Worm (Caenorhabditis elegans) whole organism, dauer: ENCODE data around the gene nhr-32.

Experiments used
- unc-62 ChIP-seq: sonication (generic microtip); optimal IDR thresholded peaks from 2 replicates; lab custom pipeline; 2017; ENCODE audit warnings: missing biosample characterization, missing genetic modification reagents, missing genetic modification characterization

nhr-32 gene

DNA sequence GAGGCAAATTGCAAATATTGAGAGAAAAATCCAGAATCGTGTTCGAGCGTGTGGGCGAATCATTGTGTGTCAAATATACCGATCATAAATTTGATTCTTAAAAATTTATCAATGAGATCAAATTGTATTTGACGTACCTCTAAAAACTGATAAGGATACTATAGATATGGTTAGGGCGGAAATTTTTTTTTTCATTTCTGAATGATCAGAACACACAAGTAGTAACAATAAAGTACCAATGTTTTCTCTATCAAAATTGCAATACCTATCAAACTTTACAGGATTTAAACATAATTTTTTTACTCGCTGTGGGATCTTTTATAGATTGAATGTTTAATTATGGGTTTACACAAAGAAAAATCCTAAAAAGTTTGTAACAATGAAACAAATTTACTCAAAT, 19.5 kb upstream of the nhr-32 start, which contains the start of gene bgnt-1.5:
TSS of gene bgnt-1.5 (minus strand) at position 101 of the 400 bp plus-strand sequence.
- TF ChIP-seq unc-62 (GFP tag; lab: Kevin White, UChicago): no peak

DNA sequence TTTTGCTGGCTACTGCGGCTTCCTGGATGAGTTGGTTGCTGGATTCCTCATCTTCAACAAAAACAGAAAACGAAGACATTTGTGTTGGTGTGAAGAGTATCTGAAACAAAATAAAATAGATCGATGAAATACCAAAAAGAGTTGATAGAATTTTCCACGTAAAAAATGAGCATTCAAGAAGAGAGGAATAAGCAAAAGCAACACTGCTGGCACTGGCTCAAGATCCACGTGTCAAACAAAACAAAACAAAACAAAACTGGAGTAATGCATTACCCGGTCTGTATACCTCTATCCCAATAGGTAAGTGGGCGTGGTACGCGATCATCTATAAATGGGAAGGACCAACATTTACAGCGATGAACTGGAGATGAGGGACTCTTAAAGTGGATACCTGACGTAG, 16.9 kb upstream of the nhr-32 start, which contains the start of gene K08H2.2:
TSS of gene K08H2.2 (minus strand) at position 101 of the 400 bp plus-strand sequence.
- TF ChIP-seq unc-62 (GFP tag; lab: Kevin White, UChicago): no peak

- TF ChIP-seq unc-62 (GFP tag; lab: Kevin White, UChicago): no peak
These were observed 14.7 kb upstream of the nhr-32 start, which contains the start of gene K08H2.3 for ce11 chrX:13237102-13237501. K08H2.3 (plus strand) TSS chrX:13237402.

- no peak for TF ChIP-seq unc-62 (GFP tag; lab: Kevin White, UChicago)
These were observed 13.6 kb upstream of the nhr-32 start, which contains the start of gene K08H2.4 for ce11 chrX:13238197-13238596. K08H2.4 (plus strand) TSS chrX:13238497.

- no peak for TF ChIP-seq unc-62 (GFP tag; lab: Kevin White, UChicago)
These were observed 9.5 kb upstream of the nhr-32 start, which contains the start of gene K08H2.5 for ce11 chrX:13242231-13242630. K08H2.5 (minus strand) TSS chrX:13242331.

DNA sequence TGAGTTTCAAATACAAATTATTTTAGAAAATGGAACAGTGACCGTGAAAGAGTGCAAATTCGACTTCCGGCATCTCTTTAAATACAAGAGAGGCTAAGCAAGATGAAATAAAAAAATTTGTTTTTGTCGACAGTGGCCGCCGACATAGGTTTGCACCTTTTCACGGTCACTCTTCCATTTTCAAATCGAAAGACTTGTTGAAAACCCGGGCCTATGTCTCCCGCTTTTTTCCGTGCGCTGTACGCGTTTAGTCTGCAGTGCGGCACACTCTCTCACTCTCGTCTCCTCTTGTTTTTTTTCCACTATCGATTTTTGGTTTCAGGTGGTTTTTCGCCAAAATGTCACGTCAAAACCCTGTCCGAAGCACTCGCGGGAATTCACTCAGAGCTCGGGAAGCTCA, 6.7 kb upstream of the nhr-32 start, which contains the start of gene hpl-1:
TSS of gene hpl-1 (plus strand) at position 301 of the 400 bp plus-strand sequence.
- TF ChIP-seq unc-62 (GFP tag; lab: Kevin White, UChicago): no peak

DNA sequence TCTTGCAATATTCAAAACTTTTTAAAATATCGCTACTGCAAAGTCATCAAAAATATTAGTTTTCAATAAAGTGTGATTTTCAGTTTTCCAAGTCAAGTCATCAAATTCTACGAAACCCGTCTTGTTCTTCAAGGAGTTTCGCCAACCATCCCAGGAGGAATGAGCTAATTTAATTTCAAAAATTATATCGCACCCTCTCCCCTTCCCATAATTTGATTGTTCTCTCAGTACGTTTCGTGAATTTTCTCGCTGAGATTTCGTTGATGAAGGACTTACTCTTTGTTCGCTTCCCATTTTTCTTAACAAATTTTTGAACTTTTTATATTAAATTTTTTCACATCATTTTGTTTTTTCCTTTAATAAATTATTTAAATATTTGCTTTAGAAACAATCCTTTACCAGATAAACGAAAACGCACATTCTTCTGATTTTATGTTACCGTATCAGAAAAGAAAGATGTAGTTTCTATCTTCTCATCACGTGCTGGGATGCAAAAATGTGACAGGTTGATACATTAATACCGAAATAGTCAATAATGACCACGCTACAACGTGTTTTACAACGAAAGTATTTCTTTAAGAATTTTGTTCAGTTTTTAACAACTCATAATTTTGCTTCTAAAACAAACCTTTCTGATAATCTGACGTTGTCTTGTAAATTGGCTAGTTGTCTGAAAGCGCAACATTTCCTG, 5.0 kb upstream of the nhr-32 start:
- no peak for TF ChIP-seq unc-62 (GFP tag; lab: Kevin White, UChicago)

- no peak for TF ChIP-seq unc-62 (GFP tag; lab: Kevin White, UChicago)
These were observed 4.2 kb upstream of the nhr-32 start for ce11 chrX:13247614-13248013.

ce11 chrX:13248265-13248664, 3.5 kb upstream of the nhr-32 start, which contains the start of gene K08H2.7:
K08H2.7 (minus strand) TSS chrX:13248437.
- TF ChIP-seq unc-62 (GFP tag; lab: Kevin White, UChicago): no peak

ce11 chrX:13249102-13249501, 2.7 kb upstream of the nhr-32 start:
- no peak for TF ChIP-seq unc-62 (GFP tag; lab: Kevin White, UChicago)

DNA sequence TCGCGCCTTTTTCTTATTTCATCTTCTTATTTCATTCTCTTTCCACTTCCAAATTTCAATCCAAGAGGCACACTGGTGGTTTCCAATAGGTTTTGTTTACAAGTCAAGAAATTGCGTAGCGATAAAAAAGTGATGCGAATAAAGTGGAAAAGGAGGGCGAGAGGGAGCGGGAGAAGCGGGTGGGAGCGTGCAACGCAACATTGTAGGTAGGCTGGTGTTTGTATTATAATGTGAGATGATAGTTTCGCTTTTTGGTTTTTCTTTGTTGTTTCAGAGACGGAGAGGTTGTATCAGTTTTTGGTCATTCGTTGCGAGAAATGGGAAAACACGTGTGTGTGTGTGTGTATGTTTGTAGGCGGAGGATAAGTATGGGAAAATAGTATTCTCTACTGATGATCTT, 1.6 kb upstream of the nhr-32 start:
- TF ChIP-seq unc-62 (GFP tag; lab: Kevin White, UChicago): no peak

- no peak for TF ChIP-seq unc-62 (GFP tag; lab: Kevin White, UChicago)
These were observed 365 bp upstream of the nhr-32 start for ce11 chrX:13251354-13251843.

- no peak for TF ChIP-seq unc-62 (GFP tag; lab: Kevin White, UChicago)
These were observed 5.8 kb downstream of the nhr-32 start, which contains the start of gene K08H2.10 for ce11 chrX:13257577-13257976. K08H2.10 (plus strand) TSS chrX:13257806.

ce11 chrX:13262195-13262594, 10.4 kb downstream of the nhr-32 start, which contains the start of gene K09A11.1:
K09A11.1 (plus strand) TSS chrX:13262495.
- TF ChIP-seq unc-62 (GFP tag; lab: Kevin White, UChicago): no peak

DNA sequence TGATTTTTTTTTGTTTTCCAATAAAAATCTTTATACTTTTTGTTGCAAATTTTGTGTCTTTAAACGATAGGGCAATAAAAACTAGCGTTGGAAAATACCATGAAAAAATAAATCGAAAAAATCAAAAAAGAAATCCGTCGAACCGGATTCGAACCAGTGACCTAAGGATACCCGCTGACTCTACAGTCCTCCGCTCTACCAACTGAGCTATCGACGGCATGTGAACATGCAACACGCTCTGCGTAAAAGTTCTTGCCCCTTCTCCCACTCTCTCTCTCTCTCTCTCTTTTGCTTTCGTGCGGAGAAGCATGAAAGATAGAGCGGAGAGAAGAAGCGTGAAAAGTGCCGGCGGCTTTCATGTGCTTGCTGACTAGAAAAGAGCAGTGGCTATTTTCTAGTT, 12.8 kb downstream of the nhr-32 start:
- TF ChIP-seq unc-62 (GFP tag; lab: Kevin White, UChicago): no peak

ce11 chrX:13267230-13267629, 15.5 kb downstream of the nhr-32 start, which contains the start of gene cyp-14A1:
cyp-14A1 (minus strand) TSS chrX:13267355.
- TF ChIP-seq unc-62 (GFP tag; lab: Kevin White, UChicago): no peak
